Worm (Caenorhabditis elegans) whole organism, mixed stage, embryonic: ENCODE data around the gene daf-7.

ENCODE experiments used
- M03D4.4 ChIP-seq: sonication (generic microtip); optimal IDR thresholded peaks from 2 replicates; lab custom pipeline; 2017; ENCODE audit warnings: mild to moderate bottlenecking, missing genetic modification characterization, missing compliant biosample characterization
- bed-3 ChIP-seq: fragments of 200-800 bp; sonication (Bioruptor generic); optimal IDR thresholded peaks from 3 replicates; lab custom pipeline; 2018; ENCODE audit warnings: mild to moderate bottlenecking, missing genetic modification characterization, moderate library complexity, missing compliant biosample characterization
- blmp-1 ChIP-seq: fragments of 150-350 bp; optimal IDR thresholded peaks from 2 replicates; lab custom pipeline; 2014; ENCODE audit warnings: missing biosample characterization, missing genetic modification characterization
- ceh-39 ChIP-seq: fragments of 150-350 bp; optimal IDR thresholded peaks from 2 replicates; lab custom pipeline; 2014; ENCODE audit warnings: missing biosample characterization, missing genetic modification characterization
- ceh-83 ChIP-seq: fragments of 200-800 bp; sonication (Bioruptor generic); optimal IDR thresholded peaks from 2 replicates; lab custom pipeline; 2018; ENCODE audit warnings: mild to moderate bottlenecking, missing genetic modification characterization, missing compliant biosample characterization
- ces-1 ChIP-seq: fragments of 150-350 bp; optimal IDR thresholded peaks from 2 replicates; lab custom pipeline; 2014; ENCODE audit warnings: missing biosample characterization, missing genetic modification reagents, missing genetic modification characterization
- cnd-1 ChIP-seq: fragments of 200-800 bp; sonication (Bioruptor generic); optimal IDR thresholded peaks from 2 replicates; lab custom pipeline; 2018; ENCODE audit warnings: mild to moderate bottlenecking, missing genetic modification characterization, missing compliant biosample characterization
- drap-1 ChIP-seq: fragments of 200-800 bp; sonication (Bioruptor generic); optimal IDR thresholded peaks from 3 replicates; lab custom pipeline; 2018; ENCODE audit warnings: mild to moderate bottlenecking, missing genetic modification characterization, missing compliant biosample characterization
- elt-1 ChIP-seq: sonication (generic microtip); optimal IDR thresholded peaks from 2 replicates; lab custom pipeline; 2017; ENCODE audit warnings: missing genetic modification characterization, mild to moderate bottlenecking, missing compliant biosample characterization, antibody characterized with exemption, moderate library complexity, borderline replicate concordance; ENCODE audit not compliant: insufficient read depth
- elt-3 ChIP-seq: fragments of 150-350 bp; optimal IDR thresholded peaks from 2 replicates; lab custom pipeline; 2014; ENCODE audit warnings: missing biosample characterization, missing genetic modification characterization
- ham-2 ChIP-seq: fragments of 200-800 bp; sonication (Bioruptor generic); optimal IDR thresholded peaks from 2 replicates; lab custom pipeline; 2018; ENCODE audit warnings: mild to moderate bottlenecking, missing genetic modification characterization, missing compliant biosample characterization
- lin-13 ChIP-seq: fragments of 150-350 bp; optimal IDR thresholded peaks from 2 replicates; lab custom pipeline; 2014; ENCODE audit warnings: missing biosample characterization, missing genetic modification characterization
- lin-32 ChIP-seq: fragments of 200-800 bp; sonication (Bioruptor generic); optimal IDR thresholded peaks from 2 replicates; lab custom pipeline; 2018; ENCODE audit warnings: mild to moderate bottlenecking, missing genetic modification characterization, missing compliant biosample characterization
- lsy-2 ChIP-seq: fragments of 150-350 bp; optimal IDR thresholded peaks from 2 replicates; lab custom pipeline; 2014; ENCODE audit warnings: missing biosample characterization, missing genetic modification characterization
- mab-5 ChIP-seq: fragments of 150-350 bp; optimal IDR thresholded peaks from 2 replicates; lab custom pipeline; 2014; ENCODE audit warnings: missing biosample characterization, missing genetic modification characterization
- mep-1 ChIP-seq: fragments of 150-350 bp; optimal IDR thresholded peaks from 2 replicates; lab custom pipeline; 2017; ENCODE audit warnings: missing biosample characterization, missing genetic modification reagents, missing genetic modification characterization, inconsistent platforms
- mls-2 ChIP-seq: sonication (generic microtip); optimal IDR thresholded peaks from 2 replicates; lab custom pipeline; 2016; ENCODE audit warnings: mild to moderate bottlenecking, missing genetic modification characterization, moderate library complexity, missing compliant biosample characterization
- nhr-12 ChIP-seq: fragments of 150-350 bp; optimal IDR thresholded peaks from 2 replicates; lab custom pipeline; 2014; ENCODE audit warnings: missing biosample characterization, missing genetic modification characterization
- nhr-2 ChIP-seq: fragments of 150-350 bp; optimal IDR thresholded peaks from 2 replicates; lab custom pipeline; 2014; ENCODE audit warnings: missing biosample characterization, missing genetic modification characterization
- nhr-237 ChIP-seq: fragments of 150-350 bp; optimal IDR thresholded peaks from 2 replicates; lab custom pipeline; 2014; ENCODE audit warnings: missing biosample characterization, missing genetic modification characterization
- nhr-28 ChIP-seq: fragments of 150-350 bp; optimal IDR thresholded peaks from 2 replicates; lab custom pipeline; 2014; ENCODE audit warnings: missing biosample characterization, missing genetic modification characterization
- nhr-76 ChIP-seq: sonication (generic microtip); optimal IDR thresholded peaks from 2 replicates; lab custom pipeline; 2017; ENCODE audit warnings: missing biosample characterization, missing genetic modification characterization
- pha-4 ChIP-seq: fragments of 150-350 bp; optimal IDR thresholded peaks from 2 replicates; lab custom pipeline; 2018; ENCODE audit warnings: missing biosample characterization, missing genetic modification reagents, missing genetic modification characterization
- sem-2 ChIP-seq: fragments of 200-800 bp; sonication (Bioruptor generic); optimal IDR thresholded peaks from 2 replicates; lab custom pipeline; 2018; ENCODE audit warnings: mild to moderate bottlenecking, missing genetic modification characterization, missing compliant biosample characterization
- sptf-1 ChIP-seq: sonication (generic microtip); optimal IDR thresholded peaks from 2 replicates; lab custom pipeline; 2017; ENCODE audit warnings: mild to moderate bottlenecking, missing genetic modification characterization, moderate library complexity, missing compliant biosample characterization
- tbx-8 ChIP-seq: fragments of 200-800 bp; sonication (Bioruptor generic); optimal IDR thresholded peaks from 2 replicates; lab custom pipeline; 2018; ENCODE audit warnings: mild to moderate bottlenecking, missing genetic modification characterization, moderate library complexity, missing compliant biosample characterization
- unc-39 ChIP-seq: fragments of 150-350 bp; optimal IDR thresholded peaks from 2 replicates; lab custom pipeline; 2014; ENCODE audit warnings: missing biosample characterization, missing genetic modification characterization
- zip-8 ChIP-seq: fragments of 150-350 bp; optimal IDR thresholded peaks from 2 replicates; lab custom pipeline; 2014; ENCODE audit warnings: missing biosample characterization, missing genetic modification characterization
- ztf-11 ChIP-seq: fragments of 150-350 bp; optimal IDR thresholded peaks from 2 replicates; lab custom pipeline; 2014; ENCODE audit warnings: missing biosample characterization, missing genetic modification characterization

daf-7 gene

DNA sequence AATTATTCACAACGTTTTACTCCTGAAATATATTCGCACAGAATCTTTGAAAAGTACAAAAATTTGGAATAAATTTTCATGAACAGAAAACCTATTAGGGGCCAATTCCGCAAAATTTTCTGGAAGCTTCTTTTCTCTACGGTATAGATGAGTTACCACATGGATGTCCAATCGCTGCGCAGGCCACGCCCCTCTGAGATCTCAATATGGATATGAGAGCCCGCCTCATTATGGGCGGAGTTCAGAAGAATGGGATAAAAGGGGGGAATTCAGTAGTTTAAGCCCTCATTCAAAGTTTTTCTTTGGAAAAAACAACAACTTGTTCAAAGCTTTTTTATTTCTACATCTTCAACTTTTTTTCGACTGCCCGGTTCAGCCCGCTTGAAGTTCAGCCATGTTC is at the start of gene daf-7:
Gene daf-7 (plus strand): TSS at position 301 of the 400 bp plus-strand sequence.
- no peak for TF ChIP-seq elt-1

DNA sequence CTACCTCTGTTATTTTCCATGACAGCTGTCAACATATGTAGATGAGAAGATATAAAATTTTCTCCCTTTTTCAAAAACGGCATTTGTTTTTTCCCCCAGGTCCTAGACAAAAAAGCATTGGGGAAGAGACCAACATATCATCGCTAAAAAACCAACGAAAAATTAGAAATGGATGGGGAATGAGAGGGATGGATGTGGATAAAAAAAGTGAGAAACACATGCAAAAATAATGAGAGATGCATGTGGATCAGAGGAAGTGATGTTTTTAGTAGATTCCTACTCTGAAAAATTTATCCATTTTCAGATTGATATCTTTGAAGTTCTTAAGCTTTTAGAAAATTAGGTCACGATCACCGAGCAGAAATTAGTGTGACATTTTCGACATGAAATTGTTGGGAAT is 49.1 kb upstream of the daf-7 start:
- TF ChIP-seq pha-4 (tag; lab: Kevin White, UChicago) (no peak), unc-39 (tag; lab: Kevin White, UChicago) (no peak), sem-2 (GFP tag; lab: Kevin White, UChicago) (no peak), nhr-237 (tag; lab: Kevin White, UChicago) (no peak), M03D4.4 (no peak), ceh-39 (tag; lab: Kevin White, UChicago) (no peak), zip-8 (tag; lab: Kevin White, UChicago) (no peak), ces-1 (GFP tag; lab: Kevin White, UChicago) (no peak), nhr-28 (tag; lab: Kevin White, UChicago) (no peak), mab-5 (tag; lab: Kevin White, UChicago) (no peak), lin-13 (tag; lab: Kevin White, UChicago) (no peak), ham-2 (GFP tag; lab: Kevin White, UChicago) (no peak), drap-1 (no peak), blmp-1 (tag; lab: Kevin White, UChicago) (no peak), ztf-11 (tag; lab: Kevin White, UChicago) (no peak), mls-2 (tag; lab: Kevin White, UChicago) (no peak), elt-3 (tag; lab: Kevin White, UChicago) (no peak), sptf-1 (tag; lab: Kevin White, UChicago) (no peak), lsy-2 (tag; lab: Kevin White, UChicago) (no peak)

- TF ChIP-seq ces-1 (GFP tag; lab: Kevin White, UChicago) (peak; percentile 62), nhr-28 (tag; lab: Kevin White, UChicago) (no peak)
Observed at ce11 chrIII:764404-764803, 47.2 kb upstream of the daf-7 start.

DNA sequence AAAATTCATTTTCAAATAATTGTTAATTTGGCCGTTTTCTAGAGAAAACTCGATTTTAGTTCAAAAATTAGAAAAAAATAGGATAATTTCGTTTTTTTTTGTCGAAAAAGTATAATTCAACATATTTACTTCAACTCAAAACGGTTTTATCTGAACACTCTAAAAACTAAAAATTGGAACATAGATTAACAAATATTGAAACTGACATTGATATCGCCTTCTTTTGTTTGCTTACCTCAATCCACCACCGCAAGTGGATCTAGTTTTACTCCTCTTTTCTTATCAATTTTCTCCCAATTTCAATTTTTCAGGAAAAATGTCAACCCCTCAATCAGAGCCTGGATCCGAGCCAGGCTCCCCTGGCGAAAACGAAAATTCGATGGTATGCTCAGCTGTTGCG is 46.8 kb upstream of the daf-7 start, which contains the start of gene ptl-1:
Gene ptl-1 (plus strand): TSS at position 301 of the 400 bp plus-strand sequence.
- no peak for TF ChIP-seq nhr-2

- TF ChIP-seq sptf-1 (tag; lab: Kevin White, UChicago) (no peak), ztf-11 (tag; lab: Kevin White, UChicago) (no peak), lin-13 (tag; lab: Kevin White, UChicago) (no peak), bed-3 (GFP tag; lab: Kevin White, UChicago) (no peak), mls-2 (tag; lab: Kevin White, UChicago) (no peak), nhr-2 (no peak), mep-1 (tag; lab: Kevin White, UChicago) (no peak), sem-2 (GFP tag; lab: Kevin White, UChicago) (no peak), unc-39 (tag; lab: Kevin White, UChicago) (no peak), M03D4.4 (no peak), zip-8 (tag; lab: Kevin White, UChicago) (no peak), nhr-28 (tag; lab: Kevin White, UChicago) (no peak), nhr-12 (tag; lab: Kevin White, UChicago) (no peak), drap-1 (no peak), elt-1 (no peak), cnd-1 (no peak), nhr-237 (tag; lab: Kevin White, UChicago) (no peak), mab-5 (tag; lab: Kevin White, UChicago) (no peak), tbx-8 (GFP tag; lab: Kevin White, UChicago) (no peak), ceh-83 (GFP tag; lab: Kevin White, UChicago) (no peak)
Observed at ce11 chrIII:768528-768927, 43.1 kb upstream of the daf-7 start.

DNA sequence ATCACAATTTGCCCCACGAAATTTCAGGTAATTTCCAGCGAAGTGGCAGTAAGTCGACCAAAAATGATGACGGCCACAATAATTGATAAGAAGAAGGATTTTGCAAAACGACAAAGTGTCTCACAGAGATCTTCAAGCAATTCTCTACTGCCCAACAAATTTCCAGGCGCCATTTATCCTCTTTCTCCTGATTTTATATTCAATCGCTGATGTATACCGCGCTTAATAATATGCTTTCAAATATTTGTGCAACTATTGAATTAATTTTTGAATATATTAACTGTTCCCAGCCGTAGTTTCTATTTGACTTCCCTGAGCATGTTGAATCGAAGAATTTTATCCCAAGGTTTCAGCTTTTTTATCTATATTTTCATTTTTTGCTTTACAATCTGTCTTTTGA is 40.7 kb upstream of the daf-7 start, which contains the start of gene tpst-2:
Gene tpst-2 (plus strand): TSS at position 301 of the 400 bp plus-strand sequence.
- no peak for TF ChIP-seq nhr-76 (tag; lab: Kevin White, UChicago)
- TF ChIP-seq lin-32 (GFP tag; lab: Kevin White, UChicago) = no peak
